Worm (Caenorhabditis elegans): ENCODE measurements around the gene C50E10.2.

ce11 chrII:12332624-12333023 is 23.1 kb upstream of the C50E10.2 start, which contains the start of gene sre-54:
- TF ChIP-seq ama-1 (optimal IDR thresholded peaks at IDR 0.05) (no peak), ceh-36 (tag; optimal IDR thresholded peaks at IDR 0.05) (no peak), sea-1 (GFP tag; conservative IDR thresholded peaks at IDR 0.05) (no peak)
